Worm (Caenorhabditis elegans) whole organism, early embryonic: ENCODE results near the gene clp-4.

Experiments
- B0310.2 ChIP-seq: sonication (generic microtip); optimal IDR thresholded peaks from 2 replicates; lab custom pipeline; 2016; ENCODE audit warnings: mild to moderate bottlenecking, missing genetic modification characterization, missing compliant biosample characterization
- F13C5.2 ChIP-seq: sonication (generic microtip); optimal IDR thresholded peaks from 2 replicates; lab custom pipeline; 2017; ENCODE audit warnings: mild to moderate bottlenecking, missing genetic modification characterization, inconsistent platforms, missing compliant biosample characterization
- aly-1 ChIP-seq: sonication (generic microtip); optimal IDR thresholded peaks from 2 replicates; lab custom pipeline; 2016; ENCODE audit warnings: missing genetic modification characterization, missing compliant biosample characterization
- ama-1 ChIP-seq: fragments of 150-350 bp; optimal IDR thresholded peaks from 2 replicates; lab custom pipeline; 2014
- ceh-13 ChIP-seq: fragments of 200-800 bp; sonication (Bioruptor generic); optimal IDR thresholded peaks from 2 replicates; lab custom pipeline; 2018; ENCODE audit warnings: mild to moderate bottlenecking, missing genetic modification characterization, missing compliant biosample characterization
- ceh-36 ChIP-seq: sonication (generic microtip); optimal IDR thresholded peaks from 2 replicates; lab custom pipeline; 2016; ENCODE audit warnings: missing genetic modification characterization, inconsistent platforms, missing compliant biosample characterization
- ets-7 ChIP-seq: sonication (generic microtip); optimal IDR thresholded peaks from 2 replicates; lab custom pipeline; 2016; ENCODE audit warnings: missing genotype, missing genetic modification characterization, missing compliant biosample characterization
- flt-1 ChIP-seq: fragments of 200-800 bp; sonication (Bioruptor generic); IDR thresholded peaks from 2 replicates; pipeline ENCODE4 v1.3.6; 2022; ENCODE audit warnings: missing genetic modification characterization, missing compliant biosample characterization
- hmbx-1 ChIP-seq: sonication (generic microtip); optimal IDR thresholded peaks from 2 replicates; lab custom pipeline; 2016; ENCODE audit warnings: mild to moderate bottlenecking, missing genetic modification characterization, missing compliant biosample characterization
- hmg-4 ChIP-seq: fragments of 200-800 bp; sonication (Bioruptor generic); optimal IDR thresholded peaks from 2 replicates; lab custom pipeline; 2018; ENCODE audit warnings: mild to moderate bottlenecking, missing genetic modification characterization, missing compliant biosample characterization
- hnd-1 ChIP-seq: sonication (generic microtip); optimal IDR thresholded peaks from 2 replicates; lab custom pipeline; 2016; ENCODE audit warnings: missing genetic modification characterization, missing compliant biosample characterization
- pes-1 ChIP-seq: fragments of 200-800 bp; sonication (Bioruptor generic); IDR thresholded peaks from 2 replicates; pipeline ENCODE4 v1.3.6; 2022; ENCODE audit warnings: missing genetic modification reagents, missing genetic modification characterization, missing compliant biosample characterization
- scrt-1 ChIP-seq: fragments of 200-800 bp; sonication (Bioruptor generic); IDR thresholded peaks from 2 replicates; pipeline ENCODE4 v1.3.6; 2022; ENCODE audit warnings: missing genetic modification characterization, missing compliant biosample characterization
- sea-1 ChIP-seq: fragments of 200-800 bp; sonication (Bioruptor generic); conservative IDR thresholded peaks from 2 replicates; pipeline ENCODE4 v1.3.6; 2022; ENCODE audit warnings: missing genetic modification characterization, missing compliant biosample characterization
- tbx-11 ChIP-seq: fragments of 200-800 bp; sonication (Bioruptor generic); IDR thresholded peaks from 2 replicates; pipeline ENCODE4 v1.3.6; 2022; ENCODE audit warnings: missing genetic modification characterization, missing compliant biosample characterization
- tbx-37 ChIP-seq: fragments of 200-800 bp; sonication (Bioruptor generic); conservative IDR thresholded peaks from 2 replicates; pipeline ENCODE4 v1.3.6; 2022; ENCODE audit warnings: missing genetic modification reagents, missing genetic modification characterization, missing compliant biosample characterization
- tra-4 ChIP-seq: sonication (generic microtip); optimal IDR thresholded peaks from 2 replicates; lab custom pipeline; 2017; ENCODE audit warnings: missing genetic modification characterization, missing compliant biosample characterization

clp-4 gene

DNA sequence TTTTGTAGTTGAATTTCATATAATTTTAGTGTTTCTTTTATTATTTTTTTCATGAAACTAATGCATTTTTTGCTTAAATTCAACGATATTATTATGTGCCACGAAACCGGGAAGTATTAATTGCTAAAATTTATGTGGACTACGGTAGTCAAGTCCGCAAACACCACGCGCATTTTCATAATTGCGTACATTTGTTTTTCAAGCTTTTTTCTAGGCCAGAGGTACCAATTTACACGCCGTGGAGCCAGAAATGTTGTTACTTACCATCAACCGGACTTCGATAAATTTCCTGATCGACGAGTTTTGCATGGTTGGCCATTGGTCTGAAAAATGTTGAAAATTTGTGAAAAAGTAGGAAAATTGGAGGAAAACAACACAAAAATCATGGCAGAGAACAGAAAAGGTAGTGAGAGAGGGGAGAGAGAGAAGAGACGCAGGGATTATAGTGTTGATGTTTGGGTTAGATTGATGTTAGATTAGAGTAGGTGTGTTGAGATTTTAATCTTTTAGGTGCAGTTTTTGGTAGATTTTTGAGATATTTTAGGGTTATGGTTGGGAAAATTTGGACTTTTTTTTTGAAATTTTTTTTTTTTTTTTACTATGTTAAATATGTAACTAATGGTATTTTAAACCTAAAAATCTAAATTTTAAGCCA, at the start of gene clp-4:
clp-4 (minus strand) TSS at position 323 of the 655 bp plus-strand sequence.
- TF ChIP-seq ama-1 (no peak), B0310.2 (tag; lab: Kevin White, UChicago) (no peak), F13C5.2 (no peak), hmbx-1 (tag; lab: Kevin White, UChicago) (no peak), aly-1 (tag; lab: Kevin White, UChicago) (no peak), ceh-13 (GFP tag; lab: Kevin White, UChicago) (no peak), pes-1 (GFP tag; lab: Robert Waterston, UW) (no peak)

DNA sequence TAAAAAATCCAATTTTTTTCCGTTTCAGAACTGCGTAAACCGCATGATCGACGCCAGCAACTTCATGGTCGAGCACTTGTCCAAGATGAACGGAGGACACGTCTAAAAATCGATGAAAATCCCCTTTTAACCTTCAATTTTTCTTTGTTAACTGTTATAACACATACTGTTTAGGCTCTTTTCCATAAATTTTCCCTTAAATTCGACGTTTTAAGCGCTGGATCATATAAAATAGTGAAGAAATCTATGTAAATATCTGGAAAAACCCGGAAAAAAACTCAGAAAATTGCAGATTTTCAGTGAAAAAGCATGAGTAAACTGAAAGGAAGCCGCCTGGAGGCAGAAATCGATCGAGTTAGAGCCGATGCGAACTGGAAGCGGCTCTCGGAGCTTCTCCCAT, 42.0 kb upstream of the clp-4 start, which contains the start of gene ttc-7:
ttc-7 (plus strand) TSS at position 301 of the 400 bp plus-strand sequence.
- no peak for TF ChIP-seq hnd-1 (tag; lab: Kevin White, UChicago)

DNA sequence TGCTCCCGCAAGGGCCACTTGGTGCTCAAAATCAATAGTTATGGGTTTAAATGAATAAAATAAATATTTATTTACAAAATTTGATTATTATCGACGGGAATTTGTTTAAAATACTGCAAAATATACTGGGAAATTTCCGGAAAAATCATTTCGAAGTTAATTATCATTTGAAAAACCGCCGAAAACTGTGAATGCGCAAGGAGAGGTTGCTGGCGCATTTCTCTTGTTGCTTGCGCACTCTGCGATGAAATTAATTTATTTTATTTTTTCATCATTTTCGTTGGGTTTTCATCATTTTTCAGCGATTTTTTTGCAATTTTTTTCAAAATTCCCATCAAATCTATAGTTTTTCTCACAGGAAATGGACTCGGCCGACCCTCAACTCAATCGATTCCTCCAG, 41.4 kb upstream of the clp-4 start, which contains the start of gene ddp-1:
ddp-1 (plus strand) TSS at position 357 of the 400 bp plus-strand sequence.
- TF ChIP-seq hmbx-1 (tag; lab: Kevin White, UChicago) (no peak), flt-1 (peak; percentile 69), F13C5.2 (peak; percentile 96), scrt-1 (GFP tag; lab: Robert Waterston, UW) (peak; percentile 70; the same call in 1 of the 2 replicates), B0310.2 (tag; lab: Kevin White, UChicago) (peak; percentile 43), sea-1 (GFP tag; lab: Robert Waterston, UW) (peak; percentile 72; the same call in 1 of the 2 replicates), pes-1 (GFP tag; lab: Robert Waterston, UW) (peak; percentile 82), ama-1 (no peak), aly-1 (tag; lab: Kevin White, UChicago) (no peak), ceh-36 (tag; lab: Kevin White, UChicago) (peak; percentile 77), tbx-37 (GFP tag; lab: Robert Waterston, UW) (peak; percentile 49; the same call in 1 of the 2 replicates), hnd-1 (tag; lab: Kevin White, UChicago) (peak; percentile 53), hmg-4 (peak; percentile 81), tra-4 (tag; lab: Kevin White, UChicago) (peak; percentile 47), ceh-13 (GFP tag; lab: Kevin White, UChicago) (peak; percentile 51), tbx-11 (GFP tag; lab: Robert Waterston, UW) (0 out of 2 replicates have a peak, but pooled peaks have one; percentile 44), ets-7 (no peak)

DNA sequence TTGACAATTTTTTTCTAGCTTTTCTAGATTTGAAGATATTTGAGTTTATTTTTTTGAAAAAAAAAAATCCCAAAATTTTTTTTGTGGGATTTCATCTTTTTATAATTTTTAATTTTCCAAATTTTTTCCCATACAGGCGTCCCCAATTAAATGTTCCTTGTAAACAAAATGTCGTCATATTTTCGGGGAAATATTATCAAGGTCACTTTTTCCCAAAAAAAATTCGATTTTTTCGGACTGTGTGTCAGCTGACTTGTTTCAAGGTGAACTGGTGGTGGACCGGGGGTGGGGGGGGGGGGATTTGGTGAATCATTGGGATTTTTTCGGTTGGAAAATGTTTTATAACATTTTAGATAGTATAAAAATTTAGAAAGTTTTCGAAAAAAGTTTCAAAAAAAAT, 38.6 kb upstream of the clp-4 start:
- TF ChIP-seq tbx-37 (GFP tag; lab: Robert Waterston, UW) (no peak), hnd-1 (tag; lab: Kevin White, UChicago) (no peak), hmg-4 (no peak), ceh-13 (GFP tag; lab: Kevin White, UChicago) (no peak), aly-1 (tag; lab: Kevin White, UChicago) (no peak), ceh-36 (tag; lab: Kevin White, UChicago) (no peak), F13C5.2 (no peak), sea-1 (GFP tag; lab: Robert Waterston, UW) (no peak), ets-7 (no peak), flt-1 (no peak)

DNA sequence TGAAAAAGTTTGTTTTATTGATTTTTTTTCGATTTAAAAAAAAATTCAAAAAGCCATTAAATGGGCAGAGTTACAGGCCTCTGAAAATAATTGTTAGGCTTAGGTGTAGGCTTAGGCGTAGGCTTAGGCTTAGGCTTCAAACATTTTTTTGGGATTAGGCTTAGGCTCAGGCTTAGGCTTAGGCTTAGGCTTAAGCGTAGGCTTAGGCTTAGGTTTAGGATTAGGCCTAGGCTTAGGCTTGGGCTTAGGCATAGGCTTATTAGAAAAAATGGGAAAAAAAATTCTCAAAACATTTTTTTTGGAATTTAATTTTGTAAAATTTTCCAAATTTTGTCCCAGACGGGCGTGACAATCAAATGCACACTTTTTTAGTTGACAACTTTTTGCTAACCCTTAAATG, 38.1 kb upstream of the clp-4 start:
- TF ChIP-seq hmbx-1 (tag; lab: Kevin White, UChicago) (no peak), ceh-36 (tag; lab: Kevin White, UChicago) (peak; percentile 83)

DNA sequence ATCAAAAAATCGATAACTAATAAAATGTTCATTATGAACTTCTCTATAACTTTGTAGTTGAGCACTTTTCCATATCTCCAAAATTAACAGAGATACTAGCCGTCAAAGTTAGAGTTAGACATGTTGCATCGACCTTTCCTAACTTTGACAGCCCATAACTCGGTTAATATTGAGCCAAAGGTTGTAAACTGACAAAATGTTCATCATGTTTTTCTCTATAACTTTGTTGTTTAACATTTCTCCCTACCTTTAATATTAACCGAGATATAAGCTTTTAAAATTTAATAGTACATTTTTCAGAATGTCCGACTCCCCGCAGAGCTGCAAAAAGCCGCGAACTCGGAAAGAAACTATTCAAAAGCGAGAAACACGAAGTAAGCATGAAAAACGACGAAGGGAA, 37.0 kb upstream of the clp-4 start, which contains the start of gene hlh-33:
hlh-33 (plus strand) TSS at position 301 of the 400 bp plus-strand sequence.
- TF ChIP-seq hmg-4 (no peak), B0310.2 (tag; lab: Kevin White, UChicago) (no peak), ceh-13 (GFP tag; lab: Kevin White, UChicago) (no peak), tbx-11 (GFP tag; lab: Robert Waterston, UW) (no peak)

DNA sequence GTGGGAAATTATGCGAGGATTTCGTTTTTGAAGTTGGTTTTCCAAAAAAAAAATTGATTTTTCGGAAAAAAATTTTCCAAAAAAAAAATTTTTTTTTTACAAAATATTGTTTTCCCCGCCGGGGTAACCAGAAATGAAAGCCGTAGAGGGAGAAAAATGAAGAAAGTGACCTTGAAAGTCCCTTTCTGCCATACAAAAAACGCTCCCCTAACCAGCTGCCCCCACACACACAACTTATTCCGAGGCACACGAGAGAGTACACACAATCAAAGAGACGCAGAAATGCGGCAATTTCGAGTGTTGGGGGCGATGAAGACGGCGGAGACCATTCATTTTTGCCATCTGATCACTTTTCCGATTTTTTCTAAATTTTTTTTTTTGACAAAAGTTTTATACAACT, 35.8 kb upstream of the clp-4 start:
- TF ChIP-seq F13C5.2 (no peak), tra-4 (tag; lab: Kevin White, UChicago) (no peak), ceh-36 (tag; lab: Kevin White, UChicago) (no peak), hmbx-1 (tag; lab: Kevin White, UChicago) (no peak), sea-1 (GFP tag; lab: Robert Waterston, UW) (no peak), tbx-37 (GFP tag; lab: Robert Waterston, UW) (no peak), hnd-1 (tag; lab: Kevin White, UChicago) (no peak), ceh-13 (GFP tag; lab: Kevin White, UChicago) (no peak), tbx-11 (GFP tag; lab: Robert Waterston, UW) (no peak), hmg-4 (no peak), aly-1 (tag; lab: Kevin White, UChicago) (no peak), B0310.2 (tag; lab: Kevin White, UChicago) (no peak), scrt-1 (GFP tag; lab: Robert Waterston, UW) (no peak)

DNA sequence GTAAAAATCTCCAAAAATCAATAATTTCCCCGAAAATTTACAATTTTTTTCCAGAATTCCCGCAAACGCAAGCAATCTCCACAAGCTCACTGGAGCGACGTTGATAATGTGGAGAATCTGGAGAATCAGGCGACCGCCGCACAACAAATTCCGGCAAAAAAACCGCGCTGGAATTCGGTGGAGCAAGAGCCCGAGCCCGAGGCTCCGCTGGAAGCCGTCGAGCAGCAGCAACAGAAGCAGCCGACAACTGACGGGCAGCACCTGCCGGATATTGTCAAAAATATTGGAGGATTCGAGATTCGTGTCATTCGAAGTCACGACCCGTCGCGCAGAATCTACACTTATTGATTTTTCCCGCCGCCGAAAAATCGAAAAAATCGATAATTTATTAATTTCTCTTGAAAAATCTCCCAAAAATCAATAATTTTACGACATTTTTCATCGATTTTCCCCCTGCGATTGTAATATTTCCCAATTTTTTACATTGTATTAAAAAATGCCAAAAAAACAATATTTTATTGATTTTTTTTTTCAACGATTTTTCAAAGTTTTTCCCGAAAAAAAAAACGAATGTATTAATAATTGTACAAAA, 34.1 kb upstream of the clp-4 start:
- TF ChIP-seq tra-4 (tag; lab: Kevin White, UChicago) (no peak), ceh-36 (tag; lab: Kevin White, UChicago) (no peak), tbx-11 (GFP tag; lab: Robert Waterston, UW) (no peak), ama-1 (no peak), F13C5.2 (no peak), hmg-4 (no peak), hnd-1 (tag; lab: Kevin White, UChicago) (no peak), B0310.2 (tag; lab: Kevin White, UChicago) (no peak), sea-1 (GFP tag; lab: Robert Waterston, UW) (no peak), tbx-37 (GFP tag; lab: Robert Waterston, UW) (no peak), flt-1 (no peak), hmbx-1 (tag; lab: Kevin White, UChicago) (no peak), ceh-13 (GFP tag; lab: Kevin White, UChicago) (no peak), pes-1 (GFP tag; lab: Robert Waterston, UW) (no peak), aly-1 (tag; lab: Kevin White, UChicago) (no peak), ets-7 (no peak), scrt-1 (GFP tag; lab: Robert Waterston, UW) (no peak)
